Worm (Caenorhabditis elegans) whole organism, L2 larva: ENCODE measurements around the gene letm-1.

Experiments used
- C34F6.9 ChIP-seq: fragments of 150-350 bp; optimal IDR thresholded peaks from 2 replicates; lab custom pipeline; 2014; ENCODE audit warnings: missing biosample characterization, missing genetic modification characterization
- F13H6.1 ChIP-seq: sonication (generic microtip); optimal IDR thresholded peaks from 2 replicates; lab custom pipeline; 2016; ENCODE audit warnings: missing genetic modification characterization, missing compliant biosample characterization
- R02D3.7 ChIP-seq: fragments of 150-350 bp; optimal IDR thresholded peaks from 2 replicates; lab custom pipeline; 2014; ENCODE audit warnings: missing biosample characterization, missing genetic modification characterization
- Y55F3AM.14 ChIP-seq: fragments of 200-800 bp; sonication (Bioruptor generic); optimal IDR thresholded peaks from 2 replicates; lab custom pipeline; 2018; ENCODE audit warnings: mild to moderate bottlenecking, missing genetic modification characterization, missing compliant biosample characterization
- ZK546.5 ChIP-seq: sonication (generic microtip); optimal IDR thresholded peaks from 2 replicates; lab custom pipeline; 2017; ENCODE audit warnings: missing biosample characterization, missing genetic modification characterization
- ama-1 ChIP-seq: fragments of 150-350 bp; optimal IDR thresholded peaks from 2 replicates; lab custom pipeline; 2018; ENCODE audit warnings: inconsistent platforms
- blmp-1 ChIP-seq: sonication (generic microtip); optimal IDR thresholded peaks from 2 replicates; lab custom pipeline; 2017; ENCODE audit warnings: missing genetic modification characterization, mild to moderate bottlenecking, missing compliant biosample characterization, antibody characterized with exemption, moderate library complexity; ENCODE audit not compliant: insufficient read depth
- ceh-16 ChIP-seq: fragments of 150-350 bp; optimal IDR thresholded peaks from 2 replicates; lab custom pipeline; 2014; ENCODE audit warnings: missing biosample characterization, missing genetic modification characterization
- ceh-82 ChIP-seq: fragments of 150-350 bp; optimal IDR thresholded peaks from 2 replicates; lab custom pipeline; 2014; ENCODE audit warnings: missing biosample characterization, missing genetic modification characterization
- crh-2 ChIP-seq: sonication (generic microtip); optimal IDR thresholded peaks from 2 replicates; lab custom pipeline; 2017; ENCODE audit warnings: missing biosample characterization, missing genetic modification characterization
- dmd-4 ChIP-seq: sonication (generic microtip); optimal IDR thresholded peaks from 2 replicates; lab custom pipeline; 2017; ENCODE audit warnings: missing biosample characterization, missing genetic modification characterization
- fos-1 ChIP-seq: fragments of 150-350 bp; optimal IDR thresholded peaks from 2 replicates; lab custom pipeline; 2014; ENCODE audit warnings: missing biosample characterization, missing genetic modification characterization
- gmeb-1 ChIP-seq: fragments of 150-350 bp; optimal IDR thresholded peaks from 2 replicates; lab custom pipeline; 2014; ENCODE audit warnings: missing biosample characterization, missing genetic modification characterization
- lin-13 ChIP-seq: fragments of 150-350 bp; optimal IDR thresholded peaks from 2 replicates; lab custom pipeline; 2014; ENCODE audit warnings: missing biosample characterization, missing genetic modification reagents, missing genetic modification characterization
- lin-39 ChIP-seq: fragments of 150-350 bp; optimal IDR thresholded peaks from 2 replicates; lab custom pipeline; 2014; ENCODE audit warnings: missing biosample characterization, missing genetic modification reagents, missing genetic modification characterization
- lsy-2 ChIP-seq, 2 experiments: fragments of 150-350 bp in 1 of 2; sonication (generic microtip) in 1 of 2; optimal IDR thresholded peaks; 2 replicates each; lab custom pipeline; 2014 to 2017; ENCODE audit warnings: missing biosample characterization in 2 of 2, missing genetic modification characterization in 2 of 2
- mbf-1 ChIP-seq: sonication (generic microtip); optimal IDR thresholded peaks from 2 replicates; lab custom pipeline; 2017; ENCODE audit warnings: missing biosample characterization, missing genetic modification characterization
- mdl-1 ChIP-seq, 2 experiments: fragments of 150-350 bp in 1 of 2; sonication (generic microtip) in 1 of 2; optimal IDR thresholded peaks; 2 replicates each; lab custom pipeline; 2017; ENCODE audit warnings: missing biosample characterization in 2 of 2, missing genetic modification characterization in 2 of 2
- nhr-10 ChIP-seq: sonication (generic microtip); optimal IDR thresholded peaks from 2 replicates; lab custom pipeline; 2017; ENCODE audit warnings: missing biosample characterization, missing genetic modification characterization
- nhr-11 ChIP-seq: fragments of 150-350 bp; optimal IDR thresholded peaks from 2 replicates; lab custom pipeline; 2014; ENCODE audit warnings: missing biosample characterization, missing genetic modification characterization
- nhr-12 ChIP-seq: fragments of 150-350 bp; optimal IDR thresholded peaks from 2 replicates; lab custom pipeline; 2014; ENCODE audit warnings: missing biosample characterization, missing genetic modification characterization
- nhr-129 ChIP-seq: fragments of 150-350 bp; optimal IDR thresholded peaks from 2 replicates; lab custom pipeline; 2014; ENCODE audit warnings: missing biosample characterization, missing genetic modification characterization
- nhr-21 ChIP-seq: fragments of 150-350 bp; optimal IDR thresholded peaks from 2 replicates; lab custom pipeline; 2014; ENCODE audit warnings: missing biosample characterization, missing genetic modification characterization
- nhr-23 ChIP-seq: fragments of 150-350 bp; optimal IDR thresholded peaks from 2 replicates; lab custom pipeline; 2014; ENCODE audit warnings: missing biosample characterization, missing genetic modification reagents, missing genetic modification characterization
- nhr-25 ChIP-seq: fragments of 150-350 bp; sonication (generic microtip); optimal IDR thresholded peaks from 3 replicates; lab custom pipeline; 2014; ENCODE audit warnings: missing biosample characterization, missing genetic modification characterization
- peb-1 ChIP-seq: fragments of 150-350 bp; optimal IDR thresholded peaks from 2 replicates; lab custom pipeline; 2014; ENCODE audit warnings: missing biosample characterization, missing genetic modification characterization
- sem-4 ChIP-seq: fragments of 150-350 bp; optimal IDR thresholded peaks from 2 replicates; lab custom pipeline; 2014; ENCODE audit warnings: missing biosample characterization, missing genetic modification reagents, missing genetic modification characterization
- skn-1 ChIP-seq: sonication (generic microtip); optimal IDR thresholded peaks from 2 replicates; lab custom pipeline; 2017; ENCODE audit warnings: missing biosample characterization, missing genetic modification characterization
- sma-3 ChIP-seq: sonication (generic microtip); optimal IDR thresholded peaks from 2 replicates; lab custom pipeline; 2016; ENCODE audit warnings: missing genetic modification reagents, missing genetic modification characterization, missing compliant biosample characterization
- sma-9 ChIP-seq, 2 experiments: fragments of 150-350 bp in 1 of 2; sonication (generic microtip) in 1 of 2; optimal IDR thresholded peaks; 2 replicates each; lab custom pipeline; 2014 to 2016; ENCODE audit warnings: missing genetic modification characterization in 2 of 2, mild to moderate bottlenecking in 1 of 2, missing biosample characterization in 1 of 2, missing compliant biosample characterization in 1 of 2, missing genetic modification reagents in 1 of 2, moderate library complexity in 1 of 2
- snpc-4 ChIP-seq: fragments of 150-350 bp; optimal IDR thresholded peaks from 2 replicates; lab custom pipeline; 2014; ENCODE audit warnings: missing biosample characterization, missing genetic modification characterization
- unc-39 ChIP-seq: fragments of 150-350 bp; optimal IDR thresholded peaks from 2 replicates; lab custom pipeline; 2014; ENCODE audit warnings: missing biosample characterization, missing genetic modification characterization
- unc-55 ChIP-seq: fragments of 150-350 bp; sonication (generic microtip); optimal IDR thresholded peaks from 3 replicates; lab custom pipeline; 2014; ENCODE audit warnings: missing biosample characterization, missing genetic modification reagents, missing genetic modification characterization
- zag-1 ChIP-seq: fragments of 150-350 bp; optimal IDR thresholded peaks from 2 replicates; lab custom pipeline; 2014; ENCODE audit warnings: missing biosample characterization, missing genetic modification characterization
- ztf-1 ChIP-seq: fragments of 200-800 bp; sonication (Bioruptor generic); conservative IDR thresholded peaks from 2 replicates; pipeline ENCODE4 v1.3.6; 2022; ENCODE audit warnings: missing genetic modification characterization, missing compliant biosample characterization
- ztf-11 ChIP-seq: sonication (generic microtip); optimal IDR thresholded peaks from 2 replicates; lab custom pipeline; 2017; ENCODE audit warnings: missing biosample characterization, missing genetic modification characterization
- ztf-4 ChIP-seq: fragments of 150-350 bp; optimal IDR thresholded peaks from 2 replicates; lab custom pipeline; 2014; ENCODE audit warnings: missing biosample characterization, missing genetic modification characterization

letm-1 gene

ce11 chrV:13636411-13636810, 24.6 kb upstream of the letm-1 start:
- TF ChIP-seq peb-1 (tag; lab: Kevin White, UChicago) (no peak), nhr-23 (no peak), blmp-1 (tag; lab: Kevin White, UChicago) (no peak), lin-39 (tag; lab: Kevin White, UChicago) (no peak)

- peak; percentile 37 for TF ChIP-seq crh-2
- peak; percentile 53 for TF ChIP-seq sma-9 (GFP tag; optimal IDR thresholded peaks at IDR 0.05; lab: Kevin White, UChicago)
- TF ChIP-seq sma-9 (tag; optimal IDR thresholded peaks at IDR 0.05; lab: Kevin White, UChicago), result no peak
- no peak for TF ChIP-seq mbf-1
- peak; percentile 79 for TF ChIP-seq fos-1 (tag; lab: Kevin White, UChicago)
Measured at ce11 chrV:13638040-13638439, 23.0 kb upstream of the letm-1 start.

- TF ChIP-seq zag-1 (tag; lab: Kevin White, UChicago) (no peak), unc-55 (no peak), ceh-16 (tag; lab: Kevin White, UChicago) (no peak), ztf-11 (no peak), ztf-4 (tag; lab: Kevin White, UChicago) (no peak), nhr-12 (no peak), crh-2 (no peak), nhr-10 (no peak), ceh-82 (tag; lab: Kevin White, UChicago) (no peak), sma-9 (GFP tag; optimal IDR thresholded peaks at IDR 0.05; lab: Kevin White, UChicago) (no peak), sma-9 (tag; optimal IDR thresholded peaks at IDR 0.05; lab: Kevin White, UChicago) (no peak), skn-1 (tag; lab: Kevin White, UChicago) (no peak), ztf-1 (GFP tag; lab: Robert Waterston, UW) (no peak), nhr-21 (tag; lab: Kevin White, UChicago) (no peak)
Measured at ce11 chrV:13645848-13646578, 15.0 kb upstream of the letm-1 start.

- TF ChIP-seq snpc-4 (tag; lab: Kevin White, UChicago), result no peak
- no peak for TF ChIP-seq mdl-1 (tag; optimal IDR thresholded peaks at IDR 0.05; lab: Kevin White, UChicago)
- TF ChIP-seq mbf-1, result no peak
- no peak for TF ChIP-seq ztf-11
- no peak for TF ChIP-seq peb-1 (tag; lab: Kevin White, UChicago)
- no peak for TF ChIP-seq lsy-2 (tag; optimal IDR thresholded peaks at IDR 0.05; lab: Kevin White, UChicago)
Measured at ce11 chrV:13647185-13647584, 13.9 kb upstream of the letm-1 start.

ce11 chrV:13647617-13648016, 13.4 kb upstream of the letm-1 start:
- TF ChIP-seq ztf-4 (tag; lab: Kevin White, UChicago) (no peak), Y55F3AM.14 (GFP tag; lab: Kevin White, UChicago) (no peak), unc-55 (no peak), sma-9 (GFP tag; optimal IDR thresholded peaks at IDR 0.05; lab: Kevin White, UChicago) (no peak), sma-9 (tag; optimal IDR thresholded peaks at IDR 0.05; lab: Kevin White, UChicago) (no peak), gmeb-1 (tag; lab: Kevin White, UChicago) (no peak), nhr-10 (no peak), ama-1 (lab: Kevin White, UChicago) (no peak), ceh-16 (tag; lab: Kevin White, UChicago) (no peak), lin-39 (tag; lab: Kevin White, UChicago) (no peak), C34F6.9 (tag; lab: Kevin White, UChicago) (no peak), unc-39 (tag; lab: Kevin White, UChicago) (no peak), fos-1 (tag; lab: Kevin White, UChicago) (no peak), R02D3.7 (tag; lab: Kevin White, UChicago) (no peak), nhr-11 (tag; lab: Kevin White, UChicago) (no peak)

- no peak for TF ChIP-seq nhr-23
- TF ChIP-seq crh-2, result no peak
- no peak for TF ChIP-seq snpc-4 (tag; lab: Kevin White, UChicago)
- TF ChIP-seq peb-1 (tag; lab: Kevin White, UChicago), result no peak
- TF ChIP-seq gmeb-1 (tag; lab: Kevin White, UChicago), result no peak
- TF ChIP-seq mdl-1 (tag; optimal IDR thresholded peaks at IDR 0.05; lab: Kevin White, UChicago), result no peak
- no peak for TF ChIP-seq nhr-10
- no peak for TF ChIP-seq dmd-4
- peak; percentile 22 for TF ChIP-seq ama-1 (lab: Kevin White, UChicago)
- no peak for TF ChIP-seq unc-55
- peak; percentile 44 for TF ChIP-seq sma-3 (GFP tag; lab: Kevin White, UChicago)
- 0 out of 2 replicates have a peak, but pooled peaks have one; percentile 20 for TF ChIP-seq ztf-1 (GFP tag; lab: Robert Waterston, UW)
- TF ChIP-seq ZK546.5 (tag; lab: Kevin White, UChicago), result no peak
- TF ChIP-seq sma-9 (GFP tag; optimal IDR thresholded peaks at IDR 0.05; lab: Kevin White, UChicago), result no peak
- no peak for TF ChIP-seq sma-9 (tag; optimal IDR thresholded peaks at IDR 0.05; lab: Kevin White, UChicago)
- peak; percentile 8 for TF ChIP-seq lin-13
- TF ChIP-seq nhr-21 (tag; lab: Kevin White, UChicago), result no peak
- no peak for TF ChIP-seq sem-4
- TF ChIP-seq Y55F3AM.14 (GFP tag; lab: Kevin White, UChicago), result peak; percentile 10
- TF ChIP-seq F13H6.1, result no peak
- TF ChIP-seq nhr-25, result peak; percentile 53
- peak; percentile 75 for TF ChIP-seq ztf-4 (tag; lab: Kevin White, UChicago)
- no peak for TF ChIP-seq nhr-11 (tag; lab: Kevin White, UChicago)
- TF ChIP-seq lin-39 (tag; lab: Kevin White, UChicago), result no peak
- TF ChIP-seq nhr-129 (tag; lab: Kevin White, UChicago), result no peak
- no peak for TF ChIP-seq skn-1 (tag; lab: Kevin White, UChicago)
Measured at ce11 chrV:13649730-13650349, 11.2 kb upstream of the letm-1 start, which contains the start of gene H37A05.4. Gene H37A05.4 (minus strand): TSS chrV:13649780.
